Worm (Caenorhabditis elegans) whole organism, L2 larva: Measurements from ENCODE around the gene mdt-21.

ENCODE experiments used
- R02D3.7 ChIP-seq: fragments of 150-350 bp; optimal IDR thresholded peaks from 2 replicates; lab custom pipeline; 2014; ENCODE audit warnings: missing biosample characterization, missing genetic modification characterization
- alr-1 ChIP-seq: fragments of 150-350 bp; optimal IDR thresholded peaks from 2 replicates; lab custom pipeline; 2014; ENCODE audit warnings: missing biosample characterization, missing genetic modification characterization
- aly-2 ChIP-seq: fragments of 150-350 bp; optimal IDR thresholded peaks from 2 replicates; lab custom pipeline; 2014; ENCODE audit warnings: missing biosample characterization, missing genetic modification characterization
- ama-1 ChIP-seq: fragments of 150-350 bp; optimal IDR thresholded peaks from 2 replicates; lab custom pipeline; 2018; ENCODE audit warnings: inconsistent platforms
- egl-27 ChIP-seq: sonication (generic microtip); optimal IDR thresholded peaks from 3 replicates; lab custom pipeline; 2017; ENCODE audit warnings: missing biosample characterization, missing genetic modification reagents, missing genetic modification characterization
- lin-39 ChIP-seq: fragments of 150-350 bp; optimal IDR thresholded peaks from 2 replicates; lab custom pipeline; 2014; ENCODE audit warnings: missing biosample characterization, missing genetic modification reagents, missing genetic modification characterization
- lsy-2 ChIP-seq, 2 experiments: fragments of 150-350 bp in 1 of 2; sonication (generic microtip) in 1 of 2; optimal IDR thresholded peaks; 2 replicates each; lab custom pipeline; 2014 to 2017; ENCODE audit warnings: missing biosample characterization in 2 of 2, missing genetic modification characterization in 2 of 2
- nhr-10 ChIP-seq: sonication (generic microtip); optimal IDR thresholded peaks from 2 replicates; lab custom pipeline; 2017; ENCODE audit warnings: missing biosample characterization, missing genetic modification characterization
- nhr-12 ChIP-seq: fragments of 150-350 bp; optimal IDR thresholded peaks from 2 replicates; lab custom pipeline; 2014; ENCODE audit warnings: missing biosample characterization, missing genetic modification characterization
- nhr-237 ChIP-seq: fragments of 150-350 bp; optimal IDR thresholded peaks from 2 replicates; lab custom pipeline; 2014; ENCODE audit warnings: missing biosample characterization, missing genetic modification characterization
- snpc-4 ChIP-seq: fragments of 150-350 bp; optimal IDR thresholded peaks from 2 replicates; lab custom pipeline; 2014; ENCODE audit warnings: missing biosample characterization, missing genetic modification characterization

ce11 chrIII:11731491-11731890, 45.9 kb upstream of the mdt-21 start:
- TF ChIP-seq nhr-237 (tag; lab: Kevin White, UChicago): no peak
- no peak for TF ChIP-seq ama-1 (lab: Kevin White, UChicago)
- no peak for TF ChIP-seq aly-2 (tag; lab: Kevin White, UChicago)
- no peak for TF ChIP-seq lin-39 (tag; lab: Kevin White, UChicago)
- no peak for TF ChIP-seq alr-1 (tag; lab: Kevin White, UChicago)
- TF ChIP-seq egl-27 (tag; lab: Kevin White, UChicago): no peak
- TF ChIP-seq lsy-2 (tag; optimal IDR thresholded peaks at IDR 0.05; lab: Kevin White, UChicago): no peak
- TF ChIP-seq snpc-4 (tag; lab: Kevin White, UChicago): no peak
- TF ChIP-seq nhr-10 (tag; lab: Kevin White, UChicago): no peak
- TF ChIP-seq R02D3.7 (tag; lab: Kevin White, UChicago): no peak
- no peak for TF ChIP-seq nhr-12 (tag; lab: Kevin White, UChicago)
